Worm (Caenorhabditis elegans) whole organism, young adult: ENCODE results near the gene T04F8.2.

Source experiments
- B0261.1 ChIP-seq: sonication (generic microtip); optimal IDR thresholded peaks from 2 replicates; lab custom pipeline; 2016; ENCODE audit warnings: mild to moderate bottlenecking, missing genetic modification characterization, moderate library complexity, missing compliant biosample characterization
- C17E4.6 ChIP-seq: fragments of 200-800 bp; sonication (Bioruptor generic); IDR thresholded peaks from 2 replicates; pipeline ENCODE4 v1.3.6; 2022; ENCODE audit warnings: missing genetic modification reagents, missing genetic modification characterization, missing compliant biosample characterization
- D2030.7 ChIP-seq: fragments of 200-800 bp; sonication (Bioruptor generic); IDR thresholded peaks from 2 replicates; pipeline ENCODE4 v1.3.6; 2022; ENCODE audit warnings: missing genetic modification reagents, missing genetic modification characterization, missing compliant biosample characterization
- F37B4.10 ChIP-seq: fragments of 200-800 bp; sonication (Bioruptor generic); IDR thresholded peaks from 2 replicates; pipeline ENCODE4 v1.3.6; 2022; ENCODE audit warnings: missing genetic modification characterization, missing compliant biosample characterization
- F57C9.4 ChIP-seq: sonication (generic microtip); optimal IDR thresholded peaks from 2 replicates; lab custom pipeline; 2017; ENCODE audit warnings: mild to moderate bottlenecking, missing genetic modification characterization, missing compliant biosample characterization
- K12H6.12 ChIP-seq: fragments of 200-800 bp; sonication (Bioruptor generic); optimal IDR thresholded peaks from 2 replicates; lab custom pipeline; 2018; ENCODE audit warnings: mild to moderate bottlenecking, missing genetic modification characterization, missing compliant biosample characterization
- Y53F4B.3 ChIP-seq: fragments of 200-800 bp; sonication (Bioruptor generic); IDR thresholded peaks from 2 replicates; pipeline ENCODE4 v1.3.6; 2022; ENCODE audit warnings: missing genetic modification reagents, missing genetic modification characterization, missing compliant biosample characterization
- Y79H2A.3 ChIP-seq: fragments of 200-800 bp; sonication (Bioruptor generic); conservative IDR thresholded peaks from 2 replicates; pipeline ENCODE4 v1.3.6; 2022; ENCODE audit warnings: missing genetic modification reagents, missing genetic modification characterization, missing compliant biosample characterization
- akir-1 ChIP-seq: fragments of 200-800 bp; sonication (Bioruptor generic); optimal IDR thresholded peaks from 2 replicates; lab custom pipeline; 2018; ENCODE audit warnings: mild to moderate bottlenecking, missing genetic modification characterization, moderate library complexity, missing compliant biosample characterization
- attf-3 ChIP-seq: fragments of 200-800 bp; sonication (Bioruptor generic); conservative IDR thresholded peaks from 2 replicates; pipeline ENCODE4 v1.3.6; 2022; ENCODE audit warnings: missing genetic modification reagents, missing genetic modification characterization, missing compliant biosample characterization
- attf-6 ChIP-seq: fragments of 200-800 bp; sonication (Bioruptor generic); IDR thresholded peaks from 2 replicates; pipeline ENCODE4 v1.3.6; 2022; ENCODE audit warnings: missing genetic modification reagents, missing genetic modification characterization, missing compliant biosample characterization
- bed-2 ChIP-seq: fragments of 200-800 bp; sonication (Bioruptor generic); IDR thresholded peaks from 2 replicates; pipeline ENCODE4 v1.3.6; 2022; ENCODE audit warnings: missing genetic modification reagents, missing genetic modification characterization, missing compliant biosample characterization
- ceh-40 ChIP-seq: fragments of 200-800 bp; sonication (Bioruptor generic); IDR thresholded peaks from 2 replicates; pipeline ENCODE4 v1.3.6; 2022; ENCODE audit warnings: missing genetic modification characterization, missing compliant biosample characterization
- die-1 ChIP-seq: sonication (generic microtip); optimal IDR thresholded peaks from 2 replicates; lab custom pipeline; 2016; ENCODE audit warnings: missing genotype, mild to moderate bottlenecking, missing genetic modification characterization, missing compliant biosample characterization
- egl-18 ChIP-seq: fragments of 200-800 bp; sonication (Bioruptor generic); IDR thresholded peaks from 2 replicates; pipeline ENCODE4 v1.3.6; 2022; ENCODE audit warnings: missing genetic modification reagents, missing genetic modification characterization, missing compliant biosample characterization
- hlh-12 ChIP-seq: sonication (generic microtip); optimal IDR thresholded peaks from 2 replicates; lab custom pipeline; 2016; ENCODE audit warnings: missing genetic modification characterization, missing compliant biosample characterization
- hmg-20 ChIP-seq: fragments of 200-800 bp; sonication (Bioruptor generic); IDR thresholded peaks from 2 replicates; pipeline ENCODE4 v1.3.6; 2022; ENCODE audit warnings: missing genetic modification reagents, missing genetic modification characterization, missing compliant biosample characterization
- hsf-1 ChIP-seq: fragments of 200-800 bp; sonication (Bioruptor generic); IDR thresholded peaks from 2 replicates; pipeline ENCODE4 v1.3.6; 2022; ENCODE audit warnings: missing genetic modification reagents, missing genetic modification characterization, missing compliant biosample characterization
- lag-1 ChIP-seq: fragments of 200-800 bp; sonication (Bioruptor generic); IDR thresholded peaks from 2 replicates; pipeline ENCODE4 v1.3.6; 2022; ENCODE audit warnings: missing genetic modification reagents, missing genetic modification characterization, missing compliant biosample characterization
- lin-26 ChIP-seq: fragments of 200-800 bp; sonication (Bioruptor generic); IDR thresholded peaks from 2 replicates; pipeline ENCODE4 v1.3.6; 2022; ENCODE audit warnings: missing genetic modification reagents, missing genetic modification characterization, missing compliant biosample characterization
- lsl-1 ChIP-seq: fragments of 200-800 bp; sonication (Bioruptor generic); optimal IDR thresholded peaks from 2 replicates; lab custom pipeline; 2018; ENCODE audit warnings: mild to moderate bottlenecking, missing genetic modification characterization, moderate library complexity, missing compliant biosample characterization
- madf-8 ChIP-seq: fragments of 200-800 bp; sonication (Bioruptor generic); conservative IDR thresholded peaks from 2 replicates; pipeline ENCODE4 v1.3.6; 2022; ENCODE audit warnings: missing genetic modification reagents, missing genetic modification characterization, missing compliant biosample characterization
- nhr-80 ChIP-seq: sonication (generic microtip); optimal IDR thresholded peaks from 2 replicates; lab custom pipeline; 2016; ENCODE audit warnings: missing genetic modification characterization, missing compliant biosample characterization
- pha-4 ChIP-seq: fragments of 150-350 bp; sonication (generic microtip); optimal IDR thresholded peaks from 2 replicates; lab custom pipeline; 2014; ENCODE audit warnings: missing biosample characterization, missing genetic modification reagents, missing genetic modification characterization
- rec-8 ChIP-seq, 2 experiments: sonication (generic microtip); optimal IDR thresholded peaks; 2 replicates each; lab custom pipeline; 2016; ENCODE audit warnings: mild to moderate bottlenecking in 2 of 2, missing genetic modification characterization in 2 of 2, missing genetic modification reagents in 2 of 2, missing genotype in 2 of 2, missing biosample characterization in 1 of 2, missing compliant biosample characterization in 1 of 2, moderate library complexity in 1 of 2
- repo-1 ChIP-seq: sonication (generic microtip); optimal IDR thresholded peaks from 2 replicates; lab custom pipeline; 2017; ENCODE audit warnings: mild to moderate bottlenecking, missing genetic modification characterization, missing compliant biosample characterization
- rpc-1 ChIP-seq, 2 experiments: fragments of 150-350 bp in 1 of 2; sonication (generic microtip) in 1 of 2; optimal IDR thresholded peaks; 2 replicates each; lab custom pipeline; 2014 to 2018; ENCODE audit warnings: missing biosample characterization in 1 of 2, missing genetic modification characterization in 1 of 2, missing genetic modification reagents in 1 of 2, missing genotype in 1 of 2
- sea-2 ChIP-seq: fragments of 200-800 bp; sonication (Bioruptor generic); IDR thresholded peaks from 2 replicates; pipeline ENCODE4 v1.3.6; 2022; ENCODE audit warnings: missing genetic modification characterization, missing compliant biosample characterization
- snpc-1.3 ChIP-seq: sonication (generic microtip); optimal IDR thresholded peaks from 2 replicates; lab custom pipeline; 2017; ENCODE audit warnings: missing genetic modification characterization, mild to moderate bottlenecking, missing compliant biosample characterization, antibody characterized with exemption, moderate library complexity, missing genotype, missing genetic modification reagents; ENCODE audit not compliant: insufficient read depth
- snpc-4 ChIP-seq, 5 experiments: fragments of 150-350 bp in 1 of 5; sonication (generic microtip) in 4 of 5; optimal IDR thresholded peaks; 2 replicates each; lab custom pipeline; 2014 to 2018; ENCODE audit warnings: missing genetic modification characterization in 5 of 5, missing biosample characterization in 3 of 5, antibody characterized with exemption in 2 of 5, mild to moderate bottlenecking in 2 of 5, missing compliant biosample characterization in 2 of 5, missing genotype in 2 of 5, moderate library complexity in 2 of 5, missing genetic modification reagents in 1 of 5
- somi-1 ChIP-seq: fragments of 200-800 bp; sonication (Bioruptor generic); optimal IDR thresholded peaks from 2 replicates; lab custom pipeline; 2018; ENCODE audit warnings: mild to moderate bottlenecking, missing genetic modification characterization, missing compliant biosample characterization
- sptf-2 ChIP-seq: fragments of 200-800 bp; sonication (Bioruptor generic); optimal IDR thresholded peaks from 2 replicates; lab custom pipeline; 2018; ENCODE audit warnings: mild to moderate bottlenecking, missing genetic modification characterization, missing compliant biosample characterization
- tlf-1 ChIP-seq: fragments of 200-800 bp; sonication (Bioruptor generic); optimal IDR thresholded peaks from 2 replicates; lab custom pipeline; 2018; ENCODE audit warnings: mild to moderate bottlenecking, missing genetic modification characterization, missing compliant biosample characterization
- zfh-2 ChIP-seq: fragments of 200-800 bp; sonication (Bioruptor generic); conservative IDR thresholded peaks from 2 replicates; pipeline ENCODE4 v1.3.6; 2022; ENCODE audit warnings: missing genetic modification reagents, missing genetic modification characterization, missing compliant biosample characterization
- ztf-22 ChIP-seq: fragments of 200-800 bp; sonication (Bioruptor generic); optimal IDR thresholded peaks from 2 replicates; lab custom pipeline; 2018; ENCODE audit warnings: mild to moderate bottlenecking, missing genetic modification characterization, moderate library complexity, missing compliant biosample characterization
- ztf-26 ChIP-seq: sonication (generic microtip); optimal IDR thresholded peaks from 2 replicates; lab custom pipeline; 2017; ENCODE audit warnings: missing genetic modification characterization, missing compliant biosample characterization
- ztf-28 ChIP-seq: fragments of 200-800 bp; sonication (Bioruptor generic); IDR thresholded peaks from 2 replicates; pipeline ENCODE4 v1.3.6; 2022; ENCODE audit warnings: missing genetic modification reagents, missing genetic modification characterization, missing compliant biosample characterization

Gene T04F8.2

ce11 chrX:11627013-11627412, 29.4 kb downstream of the T04F8.2 start, which contains the start of gene twk-44:
Gene twk-44 (minus strand): TSS chrX:11627113.
- TF ChIP-seq attf-6 (GFP tag; lab: Robert Waterston, UW) (no peak), ztf-28 (GFP tag; lab: Robert Waterston, UW) (no peak), hsf-1 (GFP tag; lab: Robert Waterston, UW) (no peak), lin-26 (GFP tag; lab: Robert Waterston, UW) (no peak), Y79H2A.3 (GFP tag; lab: Robert Waterston, UW) (no peak), sptf-2 (GFP tag; lab: Kevin White, UChicago) (no peak), ztf-22 (GFP tag; lab: Kevin White, UChicago) (no peak), die-1 (tag; lab: Kevin White, UChicago) (no peak), pha-4 (tag; lab: Kevin White, UChicago) (no peak), zfh-2 (no peak), ztf-26 (tag; lab: Kevin White, UChicago) (no peak), Y53F4B.3 (GFP tag; lab: Robert Waterston, UW) (no peak), nhr-80 (tag; lab: Kevin White, UChicago) (no peak), rec-8 (tag; optimal IDR thresholded peaks at IDR 0.05; lab: Kevin White, UChicago) (no peak), egl-18 (no peak), snpc-4 (GFP tag; optimal IDR thresholded peaks at IDR 0.05; lab: Kevin White, UChicago) (no peak), snpc-4 (tag; optimal IDR thresholded peaks at IDR 0.05; lab: Kevin White, UChicago) (no peak)

- TF ChIP-seq B0261.1 (tag; lab: Kevin White, UChicago) (no peak), K12H6.12 (tag; lab: Kevin White, UChicago) (no peak), snpc-4 (GFP tag; optimal IDR thresholded peaks at IDR 0.05; lab: Kevin White, UChicago) (no peak), snpc-4 (tag; optimal IDR thresholded peaks at IDR 0.05; lab: Kevin White, UChicago) (no peak), hsf-1 (GFP tag; lab: Robert Waterston, UW) (no peak), repo-1 (tag; lab: Kevin White, UChicago) (no peak), sea-2 (no peak), lag-1 (GFP tag; lab: Robert Waterston, UW) (no peak), F37B4.10 (GFP tag; lab: Robert Waterston, UW) (no peak), hmg-20 (no peak), somi-1 (GFP tag; lab: Kevin White, UChicago) (no peak)
These were observed 31.7 kb downstream of the T04F8.2 start for ce11 chrX:11624621-11625020.

- TF ChIP-seq snpc-1.3 (tag; lab: Kevin White, UChicago), result no peak
- TF ChIP-seq tlf-1, result no peak
- TF ChIP-seq lin-26 (GFP tag; lab: Robert Waterston, UW), result no peak
- no peak for TF ChIP-seq C17E4.6 (GFP tag; lab: Robert Waterston, UW)
- TF ChIP-seq D2030.7, result no peak
- no peak for TF ChIP-seq attf-3 (GFP tag; lab: Robert Waterston, UW)
- no peak for TF ChIP-seq F57C9.4 (tag; lab: Kevin White, UChicago)
- TF ChIP-seq snpc-4 (GFP tag; optimal IDR thresholded peaks at IDR 0.05; lab: Kevin White, UChicago), result no peak
- TF ChIP-seq snpc-4 (tag; optimal IDR thresholded peaks at IDR 0.05; lab: Kevin White, UChicago), result no peak
- TF ChIP-seq, all 124 proteins: peak for 0
These were observed 32.9 kb downstream of the T04F8.2 start for ce11 chrX:11623442-11623841.

DNA sequence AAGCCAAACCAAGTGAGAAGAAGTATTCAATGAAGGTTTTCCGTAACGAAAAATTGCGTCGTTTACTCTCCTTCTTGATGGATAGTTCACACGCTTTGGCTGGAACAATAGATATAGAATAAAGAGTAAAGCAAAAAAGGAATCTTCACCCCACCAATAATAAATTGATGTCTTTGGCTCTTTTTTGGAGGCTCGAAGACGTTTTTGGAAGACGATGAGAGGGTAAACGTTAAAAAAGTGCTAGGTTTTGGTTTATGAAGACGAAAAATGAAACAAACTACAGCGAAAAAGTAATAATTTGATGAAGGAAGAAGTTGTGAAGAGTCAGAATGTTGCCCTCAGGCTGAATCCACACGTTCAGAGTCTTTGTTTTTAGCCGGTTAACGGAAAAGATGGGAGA, 34.4 kb downstream of the T04F8.2 start, which contains the start of gene sto-3:
sto-3 (minus strand) TSS at position 101 of the 400 bp plus-strand sequence.
- TF ChIP-seq Y79H2A.3 (GFP tag; lab: Robert Waterston, UW) (no peak), rec-8 (tag; optimal IDR thresholded peaks at IDR 0.05; lab: Kevin White, UChicago) (no peak), hlh-12 (tag; lab: Kevin White, UChicago) (no peak), hmg-20 (no peak), akir-1 (GFP tag; lab: Kevin White, UChicago) (no peak), sptf-2 (GFP tag; lab: Kevin White, UChicago) (no peak), ceh-40 (GFP tag; lab: Robert Waterston, UW) (no peak), hsf-1 (GFP tag; lab: Robert Waterston, UW) (no peak), rpc-1 (optimal IDR thresholded peaks at IDR 0.05; lab: Kevin White, UChicago) (no peak), rpc-1 (tag; optimal IDR thresholded peaks at IDR 0.05; lab: Kevin White, UChicago) (no peak), lsl-1 (no peak), ztf-26 (tag; lab: Kevin White, UChicago) (no peak), madf-8 (no peak), bed-2 (GFP tag; lab: Robert Waterston, UW) (no peak)
